Worm (Caenorhabditis elegans) whole organism, L4 larva: ENCODE data around the gene pvf-1.

Experiments
- F10B5.3 ChIP-seq: sonication (generic microtip); optimal IDR thresholded peaks from 2 replicates; lab custom pipeline; 2016; ENCODE audit warnings: mild to moderate bottlenecking, missing genetic modification characterization, missing compliant biosample characterization
- ama-1 ChIP-seq: fragments of 150-350 bp; optimal IDR thresholded peaks from 2 replicates; lab custom pipeline; 2014; ENCODE audit warnings: inconsistent platforms, mixed read lengths
- egl-27 ChIP-seq: sonication (generic microtip); optimal IDR thresholded peaks from 3 replicates; lab custom pipeline; 2017; ENCODE audit warnings: missing biosample characterization, missing genetic modification reagents, missing genetic modification characterization
- hlh-11 ChIP-seq: fragments of 200-800 bp; sonication (Bioruptor generic); optimal IDR thresholded peaks from 2 replicates; lab custom pipeline; 2018; ENCODE audit warnings: mild to moderate bottlenecking, missing genetic modification characterization, missing compliant biosample characterization
- nhr-28 ChIP-seq: fragments of 150-350 bp; optimal IDR thresholded peaks from 2 replicates; lab custom pipeline; 2014; ENCODE audit warnings: missing biosample characterization, missing genetic modification characterization
- nhr-42 ChIP-seq: fragments of 200-800 bp; sonication (Bioruptor generic); IDR thresholded peaks from 2 replicates; pipeline ENCODE4 v1.3.6; 2022; ENCODE audit warnings: missing genetic modification characterization, missing compliant biosample characterization
- pha-4 ChIP-seq, 2 experiments: fragments of 150-350 bp in 1 of 2; fragments of 200-800 bp in 1 of 2; sonication (Bioruptor generic) in 1 of 2; IDR thresholded peaks in 1 of 2; optimal IDR thresholded peaks in 1 of 2; 2 replicates each; pipeline versions ENCODE4 v1.3.6 to Lab custom; 2014 to 2022; ENCODE audit warnings: missing genetic modification characterization in 2 of 2, missing genetic modification reagents in 2 of 2, missing biosample characterization in 1 of 2, missing compliant biosample characterization in 1 of 2

- no peak for TF ChIP-seq hlh-11 (tag; lab: Kevin White, UChicago)
- no peak for TF ChIP-seq pha-4 (GFP tag; IDR thresholded peaks at IDR 0.05; lab: Robert Waterston, UW)
- TF ChIP-seq pha-4 (tag; optimal IDR thresholded peaks at IDR 0.05; lab: Kevin White, UChicago) = no peak
- TF ChIP-seq nhr-42 = no peak
- TF ChIP-seq F10B5.3 (tag; lab: Kevin White, UChicago) = no peak
- no peak for TF ChIP-seq ama-1 (lab: Kevin White, UChicago)
- no peak for TF ChIP-seq nhr-28 (tag; lab: Kevin White, UChicago)
- no peak for TF ChIP-seq egl-27 (tag; lab: Kevin White, UChicago)
Measured at ce11 chrIII:1818001-1818655, 6.0 kb downstream of the pvf-1 start, which contains the start of gene clp-4.
